Fruit fly (Drosophila melanogaster) whole organism, embryonic: ENCODE measurements around the gene CG34281.

Experiments
- Adf1 ChIP-seq: fragments of 200-800 bp; sonication (Bioruptor generic); IDR thresholded peaks from 2 replicates; pipeline ENCODE4 v1.3.6; 2022; ENCODE audit warnings: missing biosample characterization, missing genetic modification characterization
- CG10147 ChIP-seq: fragments of 200-800 bp; sonication (Bioruptor generic); optimal IDR thresholded peaks from 2 replicates; lab custom pipeline; 2019; ENCODE audit warnings: missing biosample characterization, mild to moderate bottlenecking, missing genetic modification characterization, moderate library complexity
- CG10321 ChIP-seq: fragments of 200-800 bp; sonication (Bioruptor generic); IDR thresholded peaks from 2 replicates; pipeline ENCODE4 v1.3.6; 2022; ENCODE audit warnings: missing biosample characterization, missing genetic modification characterization
- CG10462 ChIP-seq: fragments of 200-800 bp; sonication (Bioruptor generic); optimal IDR thresholded peaks from 2 replicates; lab custom pipeline; 2016; ENCODE audit warnings: missing biosample characterization, missing genetic modification characterization
- CG10959 ChIP-seq: fragments of 200-800 bp; sonication (Bioruptor generic); IDR thresholded peaks from 2 replicates; pipeline ENCODE4 v1.3.6; 2022; ENCODE audit warnings: missing biosample characterization, missing genetic modification characterization
- CG14710 ChIP-seq: fragments of 200-800 bp; sonication (Bioruptor generic); optimal IDR thresholded peaks from 3 replicates; lab custom pipeline; 2019; ENCODE audit warnings: missing biosample characterization, mild to moderate bottlenecking, missing genetic modification characterization, moderate library complexity
- CG15073 ChIP-seq: fragments of 200-800 bp; sonication (Bioruptor generic); optimal IDR thresholded peaks from 2 replicates; lab custom pipeline; 2016; ENCODE audit warnings: missing biosample characterization, missing genetic modification characterization
- CG2875 ChIP-seq: fragments of 200-800 bp; sonication (Bioruptor generic); optimal IDR thresholded peaks from 2 replicates; lab custom pipeline; 2017; ENCODE audit warnings: missing biosample characterization, mild to moderate bottlenecking, missing genetic modification characterization, missing genetic modification reagents
- CG32767 ChIP-seq: fragments of 200-800 bp; sonication (Bioruptor generic); IDR thresholded peaks from 2 replicates; pipeline ENCODE4 v1.3.6; 2022; ENCODE audit warnings: missing biosample characterization, missing genetic modification characterization
- CG4424 ChIP-seq: fragments of 200-800 bp; sonication (Bioruptor generic); optimal IDR thresholded peaks from 3 replicates; lab custom pipeline; 2016; ENCODE audit warnings: missing biosample characterization, missing genetic modification characterization
- CG5180 ChIP-seq: fragments of 200-800 bp; sonication (Bioruptor generic); optimal IDR thresholded peaks from 3 replicates; lab custom pipeline; 2017; ENCODE audit warnings: missing biosample characterization, missing genetic modification characterization, mild to moderate bottlenecking, moderate library complexity, missing genetic modification reagents
- CG6689 ChIP-seq: fragments of 200-800 bp; sonication (Bioruptor generic); IDR thresholded peaks from 2 replicates; pipeline ENCODE4 v1.3.6; 2022; ENCODE audit warnings: missing biosample characterization, missing genetic modification characterization
- CG6791 ChIP-seq: fragments of 200-800 bp; sonication (Bioruptor generic); IDR thresholded peaks from 3 replicates; pipeline ENCODE4 v1.3.6; 2022; ENCODE audit warnings: missing biosample characterization, missing genetic modification characterization; ENCODE audit not compliant: partially characterized antibody
- CG7745 ChIP-seq: fragments of 200-800 bp; sonication (Bioruptor generic); optimal IDR thresholded peaks from 2 replicates; lab custom pipeline; 2018; ENCODE audit warnings: missing biosample characterization, mild to moderate bottlenecking, missing genetic modification characterization, moderate library complexity
- CG9437 ChIP-seq: fragments of 200-800 bp; sonication (Bioruptor generic); optimal IDR thresholded peaks from 2 replicates; lab custom pipeline; 2018; ENCODE audit warnings: missing biosample characterization, mild to moderate bottlenecking, missing genetic modification characterization
- CHES-1-like ChIP-seq: fragments of 200-800 bp; sonication (Bioruptor generic); optimal IDR thresholded peaks from 2 replicates; lab custom pipeline; 2016; ENCODE audit warnings: missing biosample characterization, missing genetic modification characterization
- Drgx ChIP-seq: fragments of 200-800 bp; sonication (Bioruptor generic); IDR thresholded peaks from 2 replicates; pipeline ENCODE4 v1.3.6; 2022; ENCODE audit warnings: missing biosample characterization, missing genetic modification characterization
- Hey ChIP-seq: fragments of 200-800 bp; sonication (Bioruptor generic); optimal IDR thresholded peaks from 3 replicates; lab custom pipeline; 2018; ENCODE audit warnings: missing biosample characterization, mild to moderate bottlenecking, missing genetic modification characterization
- MBD-R2 ChIP-seq: fragments of 200-800 bp; sonication (Bioruptor generic); IDR thresholded peaks from 2 replicates; pipeline ENCODE4 v1.3.6; 2022; ENCODE audit warnings: missing biosample characterization, missing genetic modification characterization
- Med ChIP-seq: fragments of 200-800 bp; sonication (Bioruptor generic); peaks from one replicate; lab custom pipeline; 2016; ENCODE audit warnings: missing biosample characterization, missing genetic modification characterization, mild to moderate bottlenecking, inconsistent platforms, moderate library complexity
- NC2α ChIP-seq: fragments of 200-800 bp; sonication (Bioruptor generic); optimal IDR thresholded peaks from 2 replicates; lab custom pipeline; 2016; ENCODE audit warnings: missing biosample characterization, missing genetic modification characterization
- NFAT ChIP-seq: fragments of 200-800 bp; sonication (Bioruptor generic); IDR thresholded peaks from 2 replicates; pipeline ENCODE4 v1.3.6; 2022; ENCODE audit warnings: missing biosample characterization, missing genetic modification characterization
- Opbp ChIP-seq: fragments of 200-800 bp; sonication (Bioruptor generic); IDR thresholded peaks from 3 replicates; pipeline ENCODE4 v1.3.6; 2022; ENCODE audit warnings: missing biosample characterization, missing genetic modification characterization; ENCODE audit not compliant: partially characterized antibody
- Sry-β ChIP-seq: fragments of 200-800 bp; sonication (Bioruptor generic); optimal IDR thresholded peaks from 2 replicates; lab custom pipeline; 2018; ENCODE audit warnings: missing biosample characterization, mild to moderate bottlenecking, missing genetic modification characterization, moderate library complexity
- Trl ChIP-seq, 3 experiments: fragments of >200 bp in 2 of 3; fragments of 200-800 bp in 1 of 3; sonication (Bioruptor generic) in 1 of 3; optimal IDR thresholded peaks; 2 replicates in 1 of 3; 3 replicates in 2 of 3; lab custom pipeline; 2016 to 2017; ENCODE audit warnings: missing biosample characterization in 1 of 3, missing genetic modification characterization in 1 of 3
- al ChIP-seq: fragments of 200-800 bp; sonication (Bioruptor generic); IDR thresholded peaks from 2 replicates; pipeline ENCODE4 v1.3.6; 2022; ENCODE audit warnings: missing biosample characterization, missing genetic modification characterization
- btn ChIP-seq: fragments of 200-800 bp; sonication (Bioruptor generic); optimal IDR thresholded peaks from 2 replicates; lab custom pipeline; 2016; ENCODE audit warnings: missing biosample characterization, missing genetic modification characterization
- cas ChIP-seq: fragments of 200-800 bp; sonication (Bioruptor generic); IDR thresholded peaks from 2 replicates; pipeline ENCODE4 v1.3.6; 2022; ENCODE audit warnings: missing biosample characterization, missing genetic modification characterization
- cg ChIP-seq: fragments of 200-800 bp; sonication (Bioruptor generic); optimal IDR thresholded peaks from 3 replicates; lab custom pipeline; 2019; ENCODE audit warnings: missing biosample characterization, mild to moderate bottlenecking, missing genetic modification characterization, moderate library complexity
- chinmo ChIP-seq: fragments of 200-800 bp; sonication (Bioruptor generic); IDR thresholded peaks from 4 replicates; pipeline ENCODE4 v1.3.6; 2022; ENCODE audit warnings: missing biosample characterization, missing genetic modification characterization; ENCODE audit not compliant: partially characterized antibody
- corto ChIP-seq: fragments of 200-800 bp; sonication (Bioruptor generic); optimal IDR thresholded peaks from 2 replicates; lab custom pipeline; 2016; ENCODE audit warnings: missing biosample characterization, mild to moderate bottlenecking, missing genetic modification characterization, moderate library complexity
- crc ChIP-seq: fragments of 200-800 bp; sonication (Bioruptor generic); optimal IDR thresholded peaks from 2 replicates; lab custom pipeline; 2016; ENCODE audit warnings: missing biosample characterization, missing genetic modification characterization
- crol ChIP-seq: fragments of 200-800 bp; sonication (Bioruptor generic); IDR thresholded peaks from 2 replicates; pipeline ENCODE4 v1.3.6; 2022; ENCODE audit warnings: missing biosample characterization, missing genetic modification characterization
- dimm ChIP-seq: fragments of 200-800 bp; sonication (Bioruptor generic); IDR thresholded peaks from 2 replicates; pipeline ENCODE4 v1.3.6; 2022; ENCODE audit warnings: missing biosample characterization, missing genetic modification characterization
- her ChIP-seq: fragments of 200-800 bp; sonication (Bioruptor generic); optimal IDR thresholded peaks from 2 replicates; lab custom pipeline; 2016; ENCODE audit warnings: missing biosample characterization, missing genetic modification characterization
- luna ChIP-seq: fragments of 200-800 bp; sonication (Bioruptor generic); optimal IDR thresholded peaks from 2 replicates; lab custom pipeline; 2016; ENCODE audit warnings: missing biosample characterization, missing genetic modification characterization
- mld ChIP-seq: fragments of 200-800 bp; sonication (Bioruptor generic); IDR thresholded peaks from 3 replicates; pipeline ENCODE4 v1.3.6; 2022; ENCODE audit warnings: missing biosample characterization, missing genetic modification characterization; ENCODE audit not compliant: partially characterized antibody
- oc ChIP-seq: fragments of 200-800 bp; sonication (Bioruptor generic); optimal IDR thresholded peaks from 2 replicates; lab custom pipeline; 2018; ENCODE audit warnings: missing biosample characterization, mild to moderate bottlenecking, missing genetic modification characterization, moderate library complexity
- phol ChIP-seq: fragments of 200-800 bp; sonication (Bioruptor generic); optimal IDR thresholded peaks from 3 replicates; lab custom pipeline; 2018; ENCODE audit warnings: missing biosample characterization, mild to moderate bottlenecking, missing genetic modification characterization, moderate library complexity
- psq ChIP-seq: fragments of 200-800 bp; sonication (Bioruptor generic); optimal IDR thresholded peaks from 2 replicates; lab custom pipeline; 2017; ENCODE audit warnings: missing biosample characterization, missing genetic modification characterization
- pzg ChIP-seq: fragments of 200-800 bp; sonication (Bioruptor generic); optimal IDR thresholded peaks from 3 replicates; lab custom pipeline; 2018; ENCODE audit warnings: missing biosample characterization, mild to moderate bottlenecking, missing genetic modification characterization, moderate library complexity
- ranshi ChIP-seq: fragments of 200-800 bp; sonication (Bioruptor generic); IDR thresholded peaks from 2 replicates; pipeline ENCODE4 v1.3.6; 2022; ENCODE audit warnings: missing biosample characterization, missing genetic modification characterization
- slp2 ChIP-seq: fragments of 200-800 bp; sonication (Bioruptor generic); optimal IDR thresholded peaks from 2 replicates; lab custom pipeline; 2016; ENCODE audit warnings: missing biosample characterization, missing genetic modification characterization
- ttk ChIP-seq: fragments of 200-800 bp; sonication (Bioruptor generic); IDR thresholded peaks from 2 replicates; pipeline ENCODE4 v2.1.2; 2022; ENCODE audit warnings: missing biosample characterization, missing genetic modification characterization
- tx ChIP-seq: fragments of 200-800 bp; sonication (Bioruptor generic); optimal IDR thresholded peaks from 2 replicates; lab custom pipeline; 2016; ENCODE audit warnings: missing biosample characterization, missing genetic modification characterization
- unc-4 ChIP-seq: fragments of 200-800 bp; sonication (Bioruptor generic); IDR thresholded peaks from 2 replicates; pipeline ENCODE4 v1.3.6; 2022; ENCODE audit warnings: missing biosample characterization, missing genetic modification characterization; ENCODE audit not compliant: partially characterized antibody
- vvl ChIP-seq: fragments of 200-800 bp; sonication (Bioruptor generic); IDR thresholded peaks from 2 replicates; pipeline ENCODE4 v1.3.6; 2022; ENCODE audit warnings: missing biosample characterization, missing genetic modification characterization
- wor ChIP-seq: fragments of 200-800 bp; sonication (Bioruptor generic); IDR thresholded peaks from 2 replicates; pipeline ENCODE4 v1.3.6; 2022; ENCODE audit warnings: missing biosample characterization, missing genetic modification characterization
- zfh2 ChIP-seq: fragments of 200-800 bp; sonication (Bioruptor generic); optimal IDR thresholded peaks from 2 replicates; lab custom pipeline; 2016; ENCODE audit warnings: missing biosample characterization, missing genetic modification characterization

The CG34281 gene

dm6 chr3R:17603717-17604116 is 9.0 kb upstream of the CG34281 start (continued):
- no peak for TF ChIP-seq her (GFP tag; lab: Kevin White, UChicago)
- no peak for TF ChIP-seq CG10462 (GFP tag; lab: Kevin White, UChicago)
- TF ChIP-seq CG6689 (GFP tag; lab: Robert Waterston, UW) = no peak
- TF ChIP-seq phol (tag; lab: Kevin White, UChicago) = no peak
- TF ChIP-seq corto (GFP tag; lab: Kevin White, UChicago) = no peak
- no peak for TF ChIP-seq Trl (optimal IDR thresholded peaks at IDR 0.05; lab: Kevin White, UChicago)
- no peak for TF ChIP-seq Trl (GFP tag; optimal IDR thresholded peaks at IDR 0.05; lab: Kevin White, UChicago)
- peak; percentile 97 for TF ChIP-seq cg (GFP tag; lab: Kevin White, UChicago)
- TF ChIP-seq CG6791 = peak; percentile 61; the same call in 2 of the 3 replicates
- no peak for TF ChIP-seq dimm (GFP tag; lab: Robert Waterston, UW)
- peak; percentile 35; the same call in 1 of the 2 replicates for TF ChIP-seq unc-4 (GFP tag; lab: Robert Waterston, UW)
- TF ChIP-seq al (GFP tag; lab: Robert Waterston, UW) = no peak
- TF ChIP-seq mld (GFP tag; lab: Robert Waterston, UW) = no peak
- TF ChIP-seq btn (GFP tag; lab: Kevin White, UChicago) = no peak
- peak; percentile 19 for TF ChIP-seq pzg (GFP tag; lab: Kevin White, UChicago)
- no peak for TF ChIP-seq CG15073
- TF ChIP-seq chinmo = peak; percentile 85; the same call in 1 of the 4 replicates
- no peak for TF ChIP-seq CG10959 (GFP tag; lab: Robert Waterston, UW)
- TF ChIP-seq slp2 (GFP tag; lab: Kevin White, UChicago) = no peak
- no peak for TF ChIP-seq CHES-1-like (GFP tag; lab: Kevin White, UChicago)
- no peak for TF ChIP-seq CG10147 (GFP tag; lab: Kevin White, UChicago)
- TF ChIP-seq NFAT (GFP tag; lab: Robert Waterston, UW) = no peak
- TF ChIP-seq psq (GFP tag; lab: Kevin White, UChicago) = no peak
- no peak for TF ChIP-seq cas (GFP tag; lab: Robert Waterston, UW)
- no peak for TF ChIP-seq luna
- no peak for TF ChIP-seq crc (GFP tag; lab: Kevin White, UChicago)
- peak; percentile 41 for TF ChIP-seq vvl (GFP tag; lab: Robert Waterston, UW)
- no peak for TF ChIP-seq tx (GFP tag; lab: Kevin White, UChicago)
- TF ChIP-seq CG2875 (GFP tag; lab: Kevin White, UChicago) = no peak
- TF ChIP-seq CG9437 (GFP tag; lab: Kevin White, UChicago) = no peak
- TF ChIP-seq MBD-R2 (GFP tag; lab: Robert Waterston, UW) = peak; percentile 27; the same call in 1 of the 2 replicates
- TF ChIP-seq CG32767 (GFP tag; lab: Robert Waterston, UW) = no peak
- no peak for TF ChIP-seq CG5180 (GFP tag; lab: Kevin White, UChicago)
- no peak for TF ChIP-seq CG7745 (tag; lab: Kevin White, UChicago)
- TF ChIP-seq zfh2 (GFP tag; lab: Kevin White, UChicago) = no peak
- no peak for TF ChIP-seq wor
- peak; percentile 13 for TF ChIP-seq Med (GFP tag; lab: Kevin White, UChicago)
- peak; percentile 46; the same call in 1 of the 3 replicates for TF ChIP-seq Opbp (GFP tag; lab: Robert Waterston, UW)
- no peak for TF ChIP-seq Sry-β (GFP tag; lab: Kevin White, UChicago)
- peak; percentile 90 for TF ChIP-seq crol
- peak; percentile 81 for TF ChIP-seq ttk (GFP tag; lab: Robert Waterston, UW)
- TF ChIP-seq CG14710 (tag; lab: Kevin White, UChicago) = no peak
- no peak for TF ChIP-seq CG10321 (GFP tag; lab: Robert Waterston, UW)
- TF ChIP-seq NC2α = no peak
- TF ChIP-seq Hey = peak; percentile 95
- TF ChIP-seq CG4424 (GFP tag; lab: Kevin White, UChicago) = no peak
- TF ChIP-seq ranshi (GFP tag; lab: Robert Waterston, UW) = no peak
- TF ChIP-seq Drgx (GFP tag; lab: Robert Waterston, UW) = no peak
- TF ChIP-seq oc = no peak
- peak; percentile 43; the same call in 1 of the 2 replicates for TF ChIP-seq Adf1 (GFP tag; lab: Robert Waterston, UW)
